Worm (Caenorhabditis elegans) whole organism, L1 larva: ENCODE data around the gene Y49F6C.2.

Experiments
- ceh-8 ChIP-seq: fragments of 200-800 bp; sonication (Bioruptor generic); optimal IDR thresholded peaks from 2 replicates; lab custom pipeline; 2018; ENCODE audit warnings: mild to moderate bottlenecking, missing genetic modification characterization, moderate library complexity, missing compliant biosample characterization
- jun-1 ChIP-seq: fragments of 150-350 bp; optimal IDR thresholded peaks from 2 replicates; lab custom pipeline; 2014; ENCODE audit warnings: missing biosample characterization, missing genetic modification reagents, missing genetic modification characterization
- nhr-11 ChIP-seq: fragments of 150-350 bp; optimal IDR thresholded peaks from 2 replicates; lab custom pipeline; 2014; ENCODE audit warnings: missing biosample characterization, missing genetic modification characterization
- nhr-237 ChIP-seq: fragments of 150-350 bp; optimal IDR thresholded peaks from 2 replicates; lab custom pipeline; 2014; ENCODE audit warnings: missing biosample characterization, missing genetic modification characterization
- nhr-76 ChIP-seq: sonication (generic microtip); optimal IDR thresholded peaks from 2 replicates; lab custom pipeline; 2017; ENCODE audit warnings: missing biosample characterization, missing genetic modification characterization
- sox-4 ChIP-seq: sonication (generic microtip); optimal IDR thresholded peaks from 2 replicates; lab custom pipeline; 2016; ENCODE audit warnings: missing genetic modification characterization, missing compliant biosample characterization
- unc-62 ChIP-seq: fragments of 150-350 bp; optimal IDR thresholded peaks from 2 replicates; lab custom pipeline; 2014; ENCODE audit warnings: missing biosample characterization, missing genetic modification reagents, missing genetic modification characterization
- ztf-11 ChIP-seq, 2 experiments: sonication (generic microtip); optimal IDR thresholded peaks; 2 replicates each; lab custom pipeline; 2016 to 2017; ENCODE audit warnings: missing genetic modification characterization in 2 of 2, missing biosample characterization in 1 of 2, missing compliant biosample characterization in 1 of 2

- TF ChIP-seq jun-1 (tag; lab: Kevin White, UChicago): no peak
- no peak for TF ChIP-seq nhr-76 (tag; lab: Kevin White, UChicago)
- no peak for TF ChIP-seq nhr-237 (tag; lab: Kevin White, UChicago)
- TF ChIP-seq ztf-11 (tag; optimal IDR thresholded peaks at IDR 0.05; lab: Kevin White, UChicago): no peak
- TF ChIP-seq nhr-11 (tag; lab: Kevin White, UChicago): no peak
- TF ChIP-seq ceh-8 (GFP tag; lab: Kevin White, UChicago): no peak
- no peak for TF ChIP-seq unc-62
- TF ChIP-seq sox-4 (tag; lab: Kevin White, UChicago): no peak
Observed at ce11 chrII:3428158-3428704, 49.9 kb downstream of the Y49F6C.2 start.
